Worm (Caenorhabditis elegans): ENCODE data around the gene srw-42.

- TF ChIP-seq zag-1 (tag; optimal IDR thresholded peaks at IDR 0.05), result no peak
- TF ChIP-seq eor-1 (tag; optimal IDR thresholded peaks at IDR 0.05), result no peak
- no peak for TF ChIP-seq elt-2 (tag; optimal IDR thresholded peaks at IDR 0.05)
- no peak for TF ChIP-seq elt-1 (tag; optimal IDR thresholded peaks at IDR 0.05)
- no peak for TF ChIP-seq daf-12 (tag; optimal IDR thresholded peaks at IDR 0.05)
- no peak for TF ChIP-seq fos-1 (tag; optimal IDR thresholded peaks at IDR 0.05)
- no peak for TF ChIP-seq mdl-1 (tag; optimal IDR thresholded peaks at IDR 0.05)
- TF ChIP-seq fkh-10 (GFP tag; optimal IDR thresholded peaks at IDR 0.05), result no peak
- TF ChIP-seq nhr-12 (tag; optimal IDR thresholded peaks at IDR 0.05), result no peak
- TF ChIP-seq elt-3 (tag; optimal IDR thresholded peaks at IDR 0.05), result no peak
- no peak for TF ChIP-seq lin-39 (tag; optimal IDR thresholded peaks at IDR 0.05)
Observed at ce11 chrV:16668473-16668872, 25.2 kb downstream of the srw-42 start, which contains the start of gene F14F8.9.
